Fruit fly (Drosophila melanogaster) whole organism, adult: ENCODE results near the gene CG7408.

ENCODE experiments used
- CG12768 ChIP-seq: fragments of 200-800 bp; sonication (Bioruptor generic); optimal IDR thresholded peaks from 2 replicates; lab custom pipeline; 2017; ENCODE audit warnings: missing biosample characterization, missing genetic modification characterization, mild to moderate bottlenecking, moderate library complexity, missing genetic modification reagents
- CG14711 ChIP-seq: fragments of 200-800 bp; sonication (Bioruptor generic); optimal IDR thresholded peaks from 2 replicates; lab custom pipeline; 2018; ENCODE audit warnings: missing biosample characterization, mild to moderate bottlenecking, missing genetic modification characterization, moderate library complexity
- CG1620 ChIP-seq: fragments of 200-800 bp; sonication (Bioruptor generic); optimal IDR thresholded peaks from 2 replicates; lab custom pipeline; 2016; ENCODE audit warnings: missing biosample characterization, missing genetic modification characterization
- CG33017 ChIP-seq: fragments of 200-800 bp; sonication (Bioruptor generic); optimal IDR thresholded peaks from 2 replicates; lab custom pipeline; 2018; ENCODE audit warnings: missing biosample characterization, mild to moderate bottlenecking, missing genetic modification characterization, moderate library complexity
- CG7045 ChIP-seq: fragments of 200-800 bp; sonication (Bioruptor generic); optimal IDR thresholded peaks from 2 replicates; lab custom pipeline; 2017; ENCODE audit warnings: missing biosample characterization, mild to moderate bottlenecking, missing genetic modification characterization
- CG7101 ChIP-seq: fragments of 200-800 bp; sonication (Bioruptor generic); optimal IDR thresholded peaks from 2 replicates; lab custom pipeline; 2018; ENCODE audit warnings: missing biosample characterization, mild to moderate bottlenecking, missing genetic modification characterization, moderate library complexity
- Mnt ChIP-seq: fragments of 200-800 bp; sonication (Bioruptor generic); optimal IDR thresholded peaks from 2 replicates; lab custom pipeline; 2016; ENCODE audit warnings: missing biosample characterization, mild to moderate bottlenecking, missing genetic modification characterization
- cic ChIP-seq: fragments of 200-800 bp; sonication (Bioruptor generic); optimal IDR thresholded peaks from 2 replicates; lab custom pipeline; 2017; ENCODE audit warnings: missing biosample characterization, mild to moderate bottlenecking, missing genetic modification characterization, moderate library complexity
- kay ChIP-seq: fragments of 200-800 bp; sonication (Bioruptor generic); peaks from one replicate; lab custom pipeline; 2016; ENCODE audit warnings: missing biosample characterization, missing genetic modification characterization, borderline replicate concordance
- ovo ChIP-seq: fragments of 200-800 bp; sonication (Bioruptor generic); optimal IDR thresholded peaks from 2 replicates; lab custom pipeline; 2016; ENCODE audit warnings: missing biosample characterization, missing genetic modification characterization
- pad ChIP-seq: fragments of 200-800 bp; sonication (Bioruptor generic); optimal IDR thresholded peaks from 3 replicates; lab custom pipeline; 2017; ENCODE audit warnings: missing biosample characterization, missing genetic modification characterization, mild to moderate bottlenecking, moderate library complexity, missing genetic modification reagents
- tj ChIP-seq: fragments of 200-800 bp; sonication (Bioruptor generic); optimal IDR thresholded peaks from 3 replicates; lab custom pipeline; 2017; ENCODE audit warnings: missing biosample characterization, mild to moderate bottlenecking, missing genetic modification characterization, moderate library complexity
- toe ChIP-seq: fragments of 200-800 bp; sonication (Bioruptor generic); optimal IDR thresholded peaks from 2 replicates; lab custom pipeline; 2016; ENCODE audit warnings: missing biosample characterization, missing genetic modification characterization

- TF ChIP-seq CG33017 (tag; lab: Kevin White, UChicago) (no peak), toe (GFP tag; lab: Kevin White, UChicago) (no peak), CG14711 (tag; lab: Kevin White, UChicago) (no peak), pad (no peak), Mnt (GFP tag; lab: Kevin White, UChicago) (no peak), kay (peak; percentile 32), CG7101 (no peak), CG12768 (GFP tag; lab: Kevin White, UChicago) (no peak), CG7045 (GFP tag; lab: Kevin White, UChicago) (no peak), tj (GFP tag; lab: Kevin White, UChicago) (no peak), ovo (no peak), cic (GFP tag; lab: Kevin White, UChicago) (no peak), CG1620 (GFP tag; lab: Kevin White, UChicago) (no peak)
These were observed 42.6 kb downstream of the CG7408 start for dm6 chr3L:17921462-17921861.
